Fruit fly (Drosophila melanogaster) whole organism, embryonic: ENCODE measurements around the gene CG10725.

Experiments
- CG15696 ChIP-seq: fragments of 200-800 bp; sonication (Bioruptor generic); optimal IDR thresholded peaks from 2 replicates; lab custom pipeline; 2019; ENCODE audit warnings: missing biosample characterization, mild to moderate bottlenecking, missing genetic modification characterization, moderate library complexity
- CG8290 ChIP-seq, 3 experiments: fragments of 200-800 bp; sonication (Bioruptor generic); optimal IDR thresholded peaks; 2 replicates each; lab custom pipeline; 2016 to 2019; ENCODE audit warnings: missing biosample characterization in 3 of 3, missing genetic modification characterization in 3 of 3, mild to moderate bottlenecking in 2 of 3, moderate library complexity in 1 of 3
- Hr78 ChIP-seq, 2 experiments: fragments of 200-800 bp in 1 of 2; fragments of >200 bp in 1 of 2; sonication (Bioruptor generic) in 1 of 2; optimal IDR thresholded peaks; 2 replicates each; lab custom pipeline; 2017 to 2019; ENCODE audit warnings: missing biosample characterization in 2 of 2, missing genetic modification characterization in 2 of 2, mild to moderate bottlenecking in 1 of 2, moderate library complexity in 1 of 2
- NFAT ChIP-seq: fragments of 200-800 bp; sonication (Bioruptor generic); IDR thresholded peaks from 2 replicates; pipeline ENCODE4 v1.3.6; 2022; ENCODE audit warnings: missing biosample characterization, missing genetic modification characterization

DNA sequence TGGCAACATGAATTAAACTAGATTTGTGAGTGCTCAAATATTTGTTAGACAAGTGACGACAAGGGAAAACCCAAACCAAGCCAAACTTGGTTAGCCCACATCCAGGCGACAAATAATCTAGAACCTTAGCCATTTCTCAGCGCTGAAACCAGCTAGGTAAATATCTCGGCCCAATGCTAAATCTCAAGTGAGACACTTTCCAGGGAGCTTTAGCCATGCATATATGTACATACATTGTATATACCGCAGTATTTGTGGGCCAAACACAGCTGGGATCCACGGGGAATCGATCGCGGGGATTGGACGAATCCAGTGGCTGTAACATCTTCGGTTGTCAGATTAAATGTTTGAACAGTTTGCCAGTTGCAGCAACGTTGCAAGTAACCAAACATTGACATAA, 40.1 kb upstream of the CG10725 start:
- TF ChIP-seq Hr78 (GFP tag; optimal IDR thresholded peaks at IDR 0.05; lab: Kevin White, UChicago), result no peak
- no peak for TF ChIP-seq CG8290 (GFP tag; optimal IDR thresholded peaks at IDR 0.05; lab: Kevin White, UChicago)
- no peak for TF ChIP-seq CG8290 (tag; optimal IDR thresholded peaks at IDR 0.05; lab: Kevin White, UChicago)
- TF ChIP-seq NFAT (GFP tag; lab: Robert Waterston, UW), result no peak
- TF ChIP-seq CG15696 (tag; lab: Kevin White, UChicago), result no peak
